Worm (Caenorhabditis elegans) whole organism, L4/young adult: ENCODE measurements around the gene vps-53.

Experiments used
- W03F9.2 ChIP-seq: fragments of 150-350 bp; optimal IDR thresholded peaks from 2 replicates; lab custom pipeline; 2014; ENCODE audit warnings: missing biosample characterization, missing genetic modification characterization
- dao-5 ChIP-seq: sonication (generic microtip); optimal IDR thresholded peaks from 2 replicates; lab custom pipeline; 2016; ENCODE audit warnings: missing genotype, missing genetic modification characterization, moderate library complexity, missing compliant biosample characterization
- him-1 ChIP-seq: sonication (generic microtip); optimal IDR thresholded peaks from 2 replicates; lab custom pipeline; 2016; ENCODE audit warnings: missing genotype, missing genetic modification reagents, missing genetic modification characterization, missing compliant biosample characterization

Gene vps-53

DNA sequence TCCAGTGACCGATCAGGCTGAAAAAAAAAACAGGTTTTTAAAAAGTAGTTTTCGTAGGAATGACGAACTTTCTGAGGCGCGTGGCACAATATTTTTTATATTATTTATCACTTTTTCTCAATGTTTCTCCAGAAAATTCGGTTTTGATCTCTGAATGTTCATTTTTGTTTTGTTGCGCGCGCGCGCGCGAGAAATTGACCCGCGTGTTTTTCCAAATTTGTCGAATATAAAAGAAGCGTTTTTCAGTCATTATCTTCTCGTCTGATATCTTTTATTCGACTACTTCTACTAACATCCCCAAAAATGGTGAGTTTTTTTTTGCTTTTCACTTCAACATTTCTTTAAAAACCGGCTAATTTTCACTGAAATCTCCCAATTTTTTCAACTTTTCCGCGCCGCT is 1.5 kb upstream of the vps-53 start, which contains the start of gene rmd-1:
rmd-1 (plus strand) TSS at position 247 of the 400 bp plus-strand sequence.
- TF ChIP-seq dao-5 (tag; lab: Kevin White, UChicago) = no peak
- no peak for TF ChIP-seq him-1 (tag; lab: Kevin White, UChicago)
- no peak for TF ChIP-seq W03F9.2 (tag; lab: Kevin White, UChicago)

- TF ChIP-seq him-1 (tag; lab: Kevin White, UChicago) = no peak
- no peak for TF ChIP-seq W03F9.2 (tag; lab: Kevin White, UChicago)
- TF ChIP-seq dao-5 (tag; lab: Kevin White, UChicago) = no peak
Observed at ce11 chrIII:9752852-9753251, 4.5 kb downstream of the vps-53 start, which contains the start of gene ech-6. Gene ech-6, minus strand, starts transcription at chrIII:9752883.

DNA sequence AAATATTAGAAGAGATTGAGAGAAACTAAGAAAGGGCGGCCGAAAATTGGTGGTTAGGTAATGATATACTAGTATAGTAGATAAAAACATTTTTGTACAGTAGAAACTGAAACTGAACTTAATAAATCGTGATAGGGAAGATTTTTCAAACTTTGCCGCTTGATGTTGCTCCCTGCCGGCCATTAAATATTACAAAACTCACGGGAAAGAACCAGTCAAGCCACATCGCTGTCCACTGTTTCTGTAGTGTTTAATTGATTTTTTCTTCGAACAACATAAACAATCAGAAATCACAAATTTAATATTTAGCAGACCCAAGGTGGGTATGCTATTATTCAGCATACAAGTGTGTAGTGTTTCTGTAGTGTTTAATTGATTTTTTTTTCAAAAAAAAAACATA is 6.2 kb downstream of the vps-53 start, which contains the start of gene T05G5.5:
T05G5.5 (minus strand) TSS at position 359 of the 400 bp plus-strand sequence.
- TF ChIP-seq dao-5 (tag; lab: Kevin White, UChicago) (no peak), him-1 (tag; lab: Kevin White, UChicago) (no peak), W03F9.2 (tag; lab: Kevin White, UChicago) (no peak)

ce11 chrIII:9748694-9749093 is 8.6 kb downstream of the vps-53 start, which contains the start of gene T05G5.4:
Gene T05G5.4, plus strand, starts transcription at chrIII:9748934.
- TF ChIP-seq W03F9.2 (tag; lab: Kevin White, UChicago) (no peak), him-1 (tag; lab: Kevin White, UChicago) (no peak)

- TF ChIP-seq W03F9.2 (tag; lab: Kevin White, UChicago) = no peak
- TF ChIP-seq him-1 (tag; lab: Kevin White, UChicago) = no peak
- TF ChIP-seq dao-5 (tag; lab: Kevin White, UChicago) = no peak
Observed at ce11 chrIII:9747133-9747532, 10.2 kb downstream of the vps-53 start, which contains the start of the genes iff-1 and cdk-1. Gene iff-1, minus strand, starts transcription at chrIII:9747193. Gene cdk-1, plus strand, starts transcription at chrIII:9747472.

ce11 chrIII:9746665-9747064 is 10.6 kb downstream of the vps-53 start:
- TF ChIP-seq him-1 (tag; lab: Kevin White, UChicago) = no peak
- no peak for TF ChIP-seq dao-5 (tag; lab: Kevin White, UChicago)
- no peak for TF ChIP-seq W03F9.2 (tag; lab: Kevin White, UChicago)

ce11 chrIII:9745333-9745897 is 11.9 kb downstream of the vps-53 start:
- no peak for TF ChIP-seq him-1 (tag; lab: Kevin White, UChicago)
- TF ChIP-seq W03F9.2 (tag; lab: Kevin White, UChicago) = no peak
- TF ChIP-seq dao-5 (tag; lab: Kevin White, UChicago) = no peak

- TF ChIP-seq him-1 (tag; lab: Kevin White, UChicago) (no peak), W03F9.2 (tag; lab: Kevin White, UChicago) (no peak), dao-5 (tag; lab: Kevin White, UChicago) (no peak)
Observed at ce11 chrIII:9744525-9744924, 12.8 kb downstream of the vps-53 start.

DNA sequence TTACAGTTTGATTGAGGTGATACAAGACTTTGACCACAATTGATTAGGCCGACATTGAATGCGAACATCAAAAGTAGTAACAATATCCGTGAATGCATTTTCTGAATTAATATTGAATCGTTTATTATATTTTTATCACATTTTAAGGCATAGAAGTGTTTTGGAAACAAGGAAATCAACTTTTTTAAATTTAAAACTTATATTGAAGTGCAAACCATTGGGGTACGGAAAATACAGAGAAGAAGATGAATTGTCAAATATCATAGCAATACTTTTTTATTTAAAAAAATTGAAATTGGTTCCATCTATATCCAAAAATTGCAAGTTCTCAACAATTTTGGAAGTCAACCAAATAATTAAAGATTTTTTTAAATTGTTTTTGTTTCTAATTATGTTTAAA is 14.1 kb downstream of the vps-53 start, which contains the start of gene T05G5.1:
T05G5.1 (minus strand) TSS at position 101 of the 400 bp plus-strand sequence.
- TF ChIP-seq dao-5 (tag; lab: Kevin White, UChicago) = no peak
- no peak for TF ChIP-seq W03F9.2 (tag; lab: Kevin White, UChicago)
- no peak for TF ChIP-seq him-1 (tag; lab: Kevin White, UChicago)

DNA sequence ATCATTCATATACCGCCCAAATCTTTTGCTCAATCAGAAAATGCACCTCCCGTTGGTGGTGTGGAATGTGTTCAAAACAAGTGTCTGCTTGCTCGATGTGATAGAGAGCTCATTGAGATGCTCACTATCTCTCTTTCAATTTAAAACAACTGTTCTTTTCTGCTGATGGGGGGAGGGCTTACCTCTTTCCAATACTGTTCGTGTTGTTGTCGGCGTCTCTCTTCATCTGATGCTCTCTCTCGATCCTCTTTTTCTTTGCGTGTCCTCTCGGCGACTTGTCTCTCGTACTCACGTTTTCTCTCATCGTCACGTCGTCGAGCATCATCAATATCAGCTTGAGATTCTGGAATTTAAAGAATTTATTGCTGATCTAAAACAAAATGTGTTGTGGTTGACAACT is 15.3 kb downstream of the vps-53 start:
- TF ChIP-seq dao-5 (tag; lab: Kevin White, UChicago) = no peak
- TF ChIP-seq W03F9.2 (tag; lab: Kevin White, UChicago) = no peak
- TF ChIP-seq him-1 (tag; lab: Kevin White, UChicago) = no peak

- TF ChIP-seq him-1 (tag; lab: Kevin White, UChicago) = no peak
- no peak for TF ChIP-seq W03F9.2 (tag; lab: Kevin White, UChicago)
- no peak for TF ChIP-seq dao-5 (tag; lab: Kevin White, UChicago)
Observed at ce11 chrIII:9740663-9741062, 16.7 kb downstream of the vps-53 start.

ce11 chrIII:9738954-9739353 is 18.4 kb downstream of the vps-53 start, which contains the start of gene hlh-4:
Gene hlh-4, minus strand, starts transcription at chrIII:9739054.
- no peak for TF ChIP-seq him-1 (tag; lab: Kevin White, UChicago)
- TF ChIP-seq dao-5 (tag; lab: Kevin White, UChicago) = no peak
- no peak for TF ChIP-seq W03F9.2 (tag; lab: Kevin White, UChicago)

DNA sequence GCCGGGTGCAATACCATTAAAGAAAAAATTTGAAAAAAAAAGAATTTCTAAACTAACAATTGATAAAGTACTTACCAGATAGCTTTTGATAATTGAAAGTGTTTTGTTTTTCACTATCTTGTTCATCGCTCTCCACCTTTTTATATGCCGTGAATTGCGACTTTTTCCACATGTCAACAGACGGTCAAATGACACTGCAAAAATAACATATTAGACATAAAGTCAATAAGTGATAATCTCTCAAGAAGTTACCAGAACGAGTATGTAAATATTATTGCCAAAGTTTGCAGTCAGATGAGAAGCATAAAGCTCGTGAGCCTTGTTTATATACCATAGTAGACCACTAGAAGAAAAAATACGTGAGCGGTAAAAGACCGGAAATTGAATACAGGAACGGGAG is 21.5 kb downstream of the vps-53 start, which contains the start of gene dao-6:
dao-6 (minus strand) TSS at position 345 of the 400 bp plus-strand sequence.
- no peak for TF ChIP-seq W03F9.2 (tag; lab: Kevin White, UChicago)
- TF ChIP-seq dao-5 (tag; lab: Kevin White, UChicago) = no peak
- no peak for TF ChIP-seq him-1 (tag; lab: Kevin White, UChicago)

- TF ChIP-seq W03F9.2 (tag; lab: Kevin White, UChicago) (no peak), dao-5 (tag; lab: Kevin White, UChicago) (no peak), him-1 (tag; lab: Kevin White, UChicago) (no peak)
Observed at ce11 chrIII:9734030-9734429, 23.3 kb downstream of the vps-53 start.
